Fruit fly (Drosophila melanogaster) whole organism, embryonic: Measurements from ENCODE around the gene CG5087.

Experiments used
- CG11456 ChIP-seq: fragments of 200-800 bp; sonication (Bioruptor generic); IDR thresholded peaks from 3 replicates; pipeline ENCODE4 v1.3.6; 2022; ENCODE audit warnings: missing biosample characterization, missing genetic modification characterization
- CG8478 ChIP-seq: fragments of >200 bp; optimal IDR thresholded peaks from 2 replicates; lab custom pipeline; 2018
- Vsx1 ChIP-seq: fragments of 200-800 bp; sonication (Bioruptor generic); optimal IDR thresholded peaks from 2 replicates; lab custom pipeline; 2017; ENCODE audit warnings: missing biosample characterization, mild to moderate bottlenecking, missing genetic modification characterization, missing genetic modification reagents
- gt ChIP-seq: fragments of 200-800 bp; sonication (Bioruptor generic); IDR thresholded peaks from 2 replicates; pipeline ENCODE4 v1.3.6; 2022; ENCODE audit warnings: missing biosample characterization, missing genetic modification characterization
- pan ChIP-seq, 4 experiments: fragments of >200 bp in 3 of 4; fragments of 200-800 bp in 1 of 4; sonication (Bioruptor generic) in 1 of 4; optimal IDR thresholded peaks in 3 of 4; IDR thresholded peaks in 1 of 4; 2 replicates each; pipeline versions ENCODE4 v1.3.6 to Lab custom; 2017 to 2022; ENCODE audit warnings: missing biosample characterization in 2 of 4, missing genetic modification characterization in 2 of 4, mixed read lengths in 1 of 4

DNA sequence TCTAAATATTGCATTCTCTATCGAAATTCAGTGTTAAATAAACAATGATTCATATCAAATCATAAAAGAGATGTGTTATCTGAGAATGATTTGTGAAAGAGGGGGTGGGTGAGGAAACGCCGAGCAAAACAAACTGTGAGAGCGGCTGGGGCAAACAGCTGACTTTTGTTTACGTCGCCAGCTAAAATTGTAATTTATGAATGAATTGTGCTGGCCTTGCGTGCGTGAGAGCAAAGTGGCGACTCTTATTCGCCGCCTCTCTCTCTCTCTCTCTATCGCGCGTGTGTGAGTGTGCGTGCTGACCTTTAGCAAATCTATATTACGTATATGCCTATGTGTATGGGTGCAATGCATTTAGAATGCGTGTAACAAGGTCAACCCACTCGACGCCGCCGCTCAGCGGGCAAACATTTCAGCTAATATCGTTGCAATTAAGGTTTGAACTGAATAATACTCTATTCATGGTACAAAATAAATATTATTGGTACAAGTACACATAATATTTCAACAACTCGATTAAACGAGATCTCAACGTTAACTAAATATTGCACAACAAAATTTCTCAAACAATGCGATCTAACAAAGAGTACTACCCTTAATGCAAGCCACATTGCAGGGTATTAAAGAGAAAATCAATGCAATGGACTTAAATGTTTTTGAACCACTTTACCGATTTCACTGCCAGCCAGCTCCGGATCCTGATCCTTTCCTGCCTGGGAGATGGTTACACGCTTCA lies 19.1 kb upstream of the CG5087 start:
- no peak for TF ChIP-seq Vsx1 (GFP tag; lab: Kevin White, UChicago)
- TF ChIP-seq CG11456 (GFP tag; lab: Robert Waterston, UW): no peak
- TF ChIP-seq pan (optimal IDR thresholded peaks at IDR 0.05; lab: Kevin White, UChicago): no peak
- TF ChIP-seq pan (GFP tag; optimal IDR thresholded peaks at IDR 0.05 in 1 of 2, IDR thresholded peaks at IDR 0.05 in 1 of 2): peak in 1 of 2 experiments; percentile 26
- TF ChIP-seq gt (GFP tag; lab: Robert Waterston, UW): no peak
- no peak for TF ChIP-seq CG8478 (lab: Kevin White, UChicago)
